Worm (Caenorhabditis elegans): Measurements from ENCODE around the gene rps-1.

DNA sequence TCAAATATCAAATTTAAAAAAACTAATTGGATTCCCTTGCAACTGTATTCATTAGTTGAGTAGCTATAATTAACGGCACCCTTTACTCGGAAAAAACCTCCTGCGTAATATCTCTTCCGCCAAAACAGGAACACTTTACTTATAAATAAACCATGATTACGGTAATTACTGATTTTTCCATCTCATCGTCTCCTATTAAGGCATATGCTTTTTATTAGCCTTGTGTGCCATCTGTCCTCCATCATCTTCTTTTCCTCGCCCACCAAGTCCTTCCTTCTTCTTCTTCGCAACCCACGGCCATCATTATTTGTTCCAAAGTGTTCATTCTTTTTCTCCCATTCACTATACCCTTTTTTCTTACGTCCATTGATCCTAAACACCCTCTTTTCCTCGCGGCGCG, 43.7 kb downstream of the rps-1 start:
- TF ChIP-seq W03F9.2 (tag; optimal IDR thresholded peaks at IDR 0.05) (no peak), dao-5 (tag; optimal IDR thresholded peaks at IDR 0.05) (no peak)
